Worm (Caenorhabditis elegans) whole organism, mixed stage, embryonic: ENCODE results near the gene cri-2.

Experiments used
- M03D4.4 ChIP-seq: sonication (generic microtip); optimal IDR thresholded peaks from 2 replicates; lab custom pipeline; 2017; ENCODE audit warnings: mild to moderate bottlenecking, missing genetic modification characterization, missing compliant biosample characterization
- bed-3 ChIP-seq: fragments of 200-800 bp; sonication (Bioruptor generic); optimal IDR thresholded peaks from 3 replicates; lab custom pipeline; 2018; ENCODE audit warnings: mild to moderate bottlenecking, missing genetic modification characterization, moderate library complexity, missing compliant biosample characterization
- blmp-1 ChIP-seq: fragments of 150-350 bp; optimal IDR thresholded peaks from 2 replicates; lab custom pipeline; 2014; ENCODE audit warnings: missing biosample characterization, missing genetic modification characterization
- ceh-43 ChIP-seq: fragments of 200-800 bp; sonication (Bioruptor generic); optimal IDR thresholded peaks from 2 replicates; lab custom pipeline; 2018; ENCODE audit warnings: mild to moderate bottlenecking, missing genetic modification characterization, moderate library complexity, missing compliant biosample characterization
- ceh-83 ChIP-seq: fragments of 200-800 bp; sonication (Bioruptor generic); optimal IDR thresholded peaks from 2 replicates; lab custom pipeline; 2018; ENCODE audit warnings: mild to moderate bottlenecking, missing genetic modification characterization, missing compliant biosample characterization
- ces-1 ChIP-seq: fragments of 150-350 bp; optimal IDR thresholded peaks from 2 replicates; lab custom pipeline; 2014; ENCODE audit warnings: missing biosample characterization, missing genetic modification reagents, missing genetic modification characterization
- cnd-1 ChIP-seq: fragments of 200-800 bp; sonication (Bioruptor generic); optimal IDR thresholded peaks from 2 replicates; lab custom pipeline; 2018; ENCODE audit warnings: mild to moderate bottlenecking, missing genetic modification characterization, missing compliant biosample characterization
- elt-1 ChIP-seq: sonication (generic microtip); optimal IDR thresholded peaks from 2 replicates; lab custom pipeline; 2017; ENCODE audit warnings: missing genetic modification characterization, mild to moderate bottlenecking, missing compliant biosample characterization, antibody characterized with exemption, moderate library complexity, borderline replicate concordance; ENCODE audit not compliant: insufficient read depth
- elt-3 ChIP-seq: fragments of 150-350 bp; optimal IDR thresholded peaks from 2 replicates; lab custom pipeline; 2014; ENCODE audit warnings: missing biosample characterization, missing genetic modification characterization
- ham-2 ChIP-seq: fragments of 200-800 bp; sonication (Bioruptor generic); optimal IDR thresholded peaks from 2 replicates; lab custom pipeline; 2018; ENCODE audit warnings: mild to moderate bottlenecking, missing genetic modification characterization, missing compliant biosample characterization
- lin-13 ChIP-seq: fragments of 150-350 bp; optimal IDR thresholded peaks from 2 replicates; lab custom pipeline; 2014; ENCODE audit warnings: missing biosample characterization, missing genetic modification characterization
- lin-32 ChIP-seq: fragments of 200-800 bp; sonication (Bioruptor generic); optimal IDR thresholded peaks from 2 replicates; lab custom pipeline; 2018; ENCODE audit warnings: mild to moderate bottlenecking, missing genetic modification characterization, missing compliant biosample characterization
- lsy-2 ChIP-seq: fragments of 150-350 bp; optimal IDR thresholded peaks from 2 replicates; lab custom pipeline; 2014; ENCODE audit warnings: missing biosample characterization, missing genetic modification characterization
- mab-5 ChIP-seq: fragments of 150-350 bp; optimal IDR thresholded peaks from 2 replicates; lab custom pipeline; 2014; ENCODE audit warnings: missing biosample characterization, missing genetic modification characterization
- mep-1 ChIP-seq: fragments of 150-350 bp; optimal IDR thresholded peaks from 2 replicates; lab custom pipeline; 2017; ENCODE audit warnings: missing biosample characterization, missing genetic modification reagents, missing genetic modification characterization, inconsistent platforms
- nhr-12 ChIP-seq: fragments of 150-350 bp; optimal IDR thresholded peaks from 2 replicates; lab custom pipeline; 2014; ENCODE audit warnings: missing biosample characterization, missing genetic modification characterization
- nhr-2 ChIP-seq: fragments of 150-350 bp; optimal IDR thresholded peaks from 2 replicates; lab custom pipeline; 2014; ENCODE audit warnings: missing biosample characterization, missing genetic modification characterization
- nhr-28 ChIP-seq: fragments of 150-350 bp; optimal IDR thresholded peaks from 2 replicates; lab custom pipeline; 2014; ENCODE audit warnings: missing biosample characterization, missing genetic modification characterization
- nhr-76 ChIP-seq: sonication (generic microtip); optimal IDR thresholded peaks from 2 replicates; lab custom pipeline; 2017; ENCODE audit warnings: missing biosample characterization, missing genetic modification characterization
- pha-4 ChIP-seq: fragments of 150-350 bp; optimal IDR thresholded peaks from 2 replicates; lab custom pipeline; 2018; ENCODE audit warnings: missing biosample characterization, missing genetic modification reagents, missing genetic modification characterization
- sem-2 ChIP-seq: fragments of 200-800 bp; sonication (Bioruptor generic); optimal IDR thresholded peaks from 2 replicates; lab custom pipeline; 2018; ENCODE audit warnings: mild to moderate bottlenecking, missing genetic modification characterization, missing compliant biosample characterization
- snpc-4 ChIP-seq: fragments of 150-350 bp; optimal IDR thresholded peaks from 2 replicates; lab custom pipeline; 2014; ENCODE audit warnings: missing biosample characterization, missing genetic modification characterization
- tbx-8 ChIP-seq: fragments of 200-800 bp; sonication (Bioruptor generic); optimal IDR thresholded peaks from 2 replicates; lab custom pipeline; 2018; ENCODE audit warnings: mild to moderate bottlenecking, missing genetic modification characterization, moderate library complexity, missing compliant biosample characterization
- unc-120 ChIP-seq: sonication (generic microtip); optimal IDR thresholded peaks from 2 replicates; lab custom pipeline; 2017; ENCODE audit warnings: missing genetic modification characterization, missing compliant biosample characterization; ENCODE audit not compliant: poor library complexity, severe bottlenecking
- unc-62 ChIP-seq: fragments of 150-350 bp; optimal IDR thresholded peaks from 2 replicates; lab custom pipeline; 2014; ENCODE audit warnings: missing biosample characterization, missing genetic modification reagents, missing genetic modification characterization
- zip-8 ChIP-seq: fragments of 150-350 bp; optimal IDR thresholded peaks from 2 replicates; lab custom pipeline; 2014; ENCODE audit warnings: missing biosample characterization, missing genetic modification characterization

The cri-2 gene

DNA sequence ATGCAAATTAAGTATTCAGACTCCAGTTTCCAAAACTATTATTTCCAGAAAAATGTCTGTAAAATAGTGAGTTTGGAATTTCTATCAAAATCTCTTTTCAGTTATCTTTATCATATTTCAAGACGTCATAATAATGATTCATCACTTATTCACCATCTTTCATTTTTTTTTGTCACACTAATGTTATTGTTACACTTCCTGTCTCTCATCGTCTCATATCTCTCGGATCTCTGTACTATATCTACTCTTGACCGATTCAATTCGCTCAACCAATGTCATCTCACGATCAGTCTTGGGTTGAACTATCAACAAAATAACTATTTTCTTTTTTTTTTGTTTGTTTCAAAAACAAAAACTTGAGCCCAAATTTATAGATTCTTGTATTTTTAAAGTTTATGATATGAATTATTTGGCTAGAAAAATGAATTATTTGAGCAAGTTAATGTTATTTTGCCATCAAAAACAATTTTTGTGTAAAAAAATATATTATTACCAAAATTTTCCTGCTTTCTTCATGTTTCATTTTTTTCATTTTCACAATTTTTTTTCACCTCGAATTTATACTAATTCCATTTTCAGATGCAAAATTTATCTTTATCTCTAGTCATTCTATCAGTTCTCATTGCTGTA is at the start of gene cri-2:
Gene cri-2, plus strand, starts transcription at position 580 of the 630 bp plus-strand sequence.
- peak; percentile 68 for TF ChIP-seq unc-62 (GFP tag; lab: Kevin White, UChicago)
- TF ChIP-seq pha-4 (tag; lab: Kevin White, UChicago), result no peak

DNA sequence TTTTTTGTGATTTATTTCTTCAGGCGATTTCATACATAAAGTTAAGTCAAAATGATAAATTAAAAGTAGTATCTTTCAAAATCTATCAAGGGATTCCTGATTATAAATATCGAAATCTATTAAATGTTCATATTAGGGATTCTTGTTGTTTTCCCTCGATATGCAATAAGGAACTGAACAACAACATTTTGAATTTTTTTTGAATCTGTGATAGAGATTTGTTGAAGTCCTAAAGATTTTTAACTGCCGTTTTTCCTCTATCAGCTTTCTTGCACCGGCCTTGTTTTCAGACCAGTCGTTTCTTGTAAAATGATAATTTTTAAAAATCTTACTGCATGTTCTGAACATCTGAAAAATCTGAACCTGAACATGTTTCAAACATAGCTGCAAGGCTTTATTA is 45.9 kb upstream of the cri-2 start:
- TF ChIP-seq sem-2 (GFP tag; lab: Kevin White, UChicago), result no peak
- no peak for TF ChIP-seq mep-1 (tag; lab: Kevin White, UChicago)
- no peak for TF ChIP-seq cnd-1 (tag; lab: Kevin White, UChicago)
- TF ChIP-seq lin-32 (GFP tag; lab: Kevin White, UChicago), result no peak
- TF ChIP-seq ceh-83 (GFP tag; lab: Kevin White, UChicago), result no peak
- no peak for TF ChIP-seq ces-1 (GFP tag; lab: Kevin White, UChicago)
- no peak for TF ChIP-seq bed-3 (GFP tag; lab: Kevin White, UChicago)
- no peak for TF ChIP-seq unc-120 (tag; lab: Kevin White, UChicago)
- TF ChIP-seq elt-3 (tag; lab: Kevin White, UChicago), result no peak
- no peak for TF ChIP-seq unc-62 (GFP tag; lab: Kevin White, UChicago)
- no peak for TF ChIP-seq tbx-8 (GFP tag; lab: Kevin White, UChicago)

DNA sequence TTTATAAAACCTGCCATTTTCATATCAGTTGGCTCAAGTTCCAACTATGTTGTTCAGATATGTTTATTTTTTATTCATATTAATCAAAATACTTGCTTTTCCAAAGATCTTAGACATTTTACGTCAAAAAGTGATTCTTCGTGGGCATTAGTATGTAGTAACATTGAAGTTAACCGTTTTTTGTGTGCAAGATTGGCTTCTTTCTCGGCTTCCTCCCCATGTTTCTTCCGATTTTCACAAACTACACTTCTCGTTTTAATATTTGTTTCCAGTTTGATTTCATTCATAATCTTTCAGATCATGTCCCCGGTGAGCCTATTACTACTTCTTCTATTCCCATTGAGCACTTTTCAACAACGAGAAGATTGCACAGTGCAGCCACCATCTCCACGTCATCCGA is 44.2 kb upstream of the cri-2 start, which contains the start of gene sul-2:
Gene sul-2, plus strand, starts transcription at position 301 of the 400 bp plus-strand sequence.
- no peak for TF ChIP-seq sem-2 (GFP tag; lab: Kevin White, UChicago)

DNA sequence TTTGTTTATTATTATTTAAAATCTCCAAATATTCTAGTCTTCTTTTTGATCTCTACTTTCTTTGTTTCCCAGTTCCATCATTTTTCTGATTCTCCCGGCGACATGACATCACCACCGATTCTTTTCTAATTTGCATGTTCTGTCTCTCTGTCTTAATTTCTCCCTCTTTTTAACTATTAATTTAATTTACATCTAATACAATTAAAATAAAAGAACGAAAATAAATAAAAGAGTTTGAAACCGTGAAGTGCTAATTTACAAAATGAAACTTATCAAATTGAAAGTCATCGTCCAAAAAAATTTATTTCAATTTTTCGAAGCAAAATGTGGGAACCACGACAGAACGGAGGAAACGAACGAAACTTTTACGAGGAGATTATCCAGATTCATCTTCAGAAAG is 42.0 kb upstream of the cri-2 start, which contains the start of gene F20D6.6:
Gene F20D6.6, plus strand, starts transcription at position 301 of the 400 bp plus-strand sequence.
- no peak for TF ChIP-seq snpc-4 (tag; lab: Kevin White, UChicago)
- TF ChIP-seq sem-2 (GFP tag; lab: Kevin White, UChicago), result no peak

DNA sequence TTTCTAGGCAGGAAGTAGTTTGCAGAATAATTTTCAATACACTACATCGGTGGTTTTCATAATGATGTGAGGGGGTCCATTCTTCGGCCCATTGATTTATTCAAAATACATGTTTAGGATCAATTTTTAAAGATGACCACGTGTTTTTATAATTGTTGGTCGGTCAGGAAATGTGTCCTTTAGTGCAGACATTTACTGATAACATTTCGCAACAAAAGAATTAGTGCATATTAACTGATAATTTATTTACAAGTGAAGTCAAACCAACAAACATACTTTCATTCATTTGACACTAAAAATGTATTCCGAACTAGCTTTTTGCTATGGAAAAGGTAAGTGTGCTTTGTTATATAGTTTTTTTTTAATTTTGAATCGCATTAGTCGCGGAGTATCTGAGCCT is 39.9 kb upstream of the cri-2 start, which contains the start of gene F20D6.5:
Gene F20D6.5, plus strand, starts transcription at position 259 of the 400 bp plus-strand sequence.
- no peak for TF ChIP-seq ces-1 (GFP tag; lab: Kevin White, UChicago)
- no peak for TF ChIP-seq bed-3 (GFP tag; lab: Kevin White, UChicago)
- no peak for TF ChIP-seq lsy-2
- TF ChIP-seq ceh-43 (GFP tag; lab: Kevin White, UChicago), result no peak
- TF ChIP-seq elt-1 (tag; lab: Kevin White, UChicago), result no peak
- TF ChIP-seq ham-2, result no peak
- TF ChIP-seq tbx-8 (GFP tag; lab: Kevin White, UChicago), result no peak
- TF ChIP-seq blmp-1, result no peak
- TF ChIP-seq sem-2 (GFP tag; lab: Kevin White, UChicago), result no peak
- no peak for TF ChIP-seq nhr-12 (tag; lab: Kevin White, UChicago)
- TF ChIP-seq M03D4.4, result no peak
- no peak for TF ChIP-seq nhr-28 (tag; lab: Kevin White, UChicago)
- no peak for TF ChIP-seq snpc-4 (tag; lab: Kevin White, UChicago)
- TF ChIP-seq mab-5 (tag; lab: Kevin White, UChicago), result no peak
- no peak for TF ChIP-seq mep-1 (tag; lab: Kevin White, UChicago)
- TF ChIP-seq cnd-1 (tag; lab: Kevin White, UChicago), result no peak
- TF ChIP-seq lin-13 (tag; lab: Kevin White, UChicago), result no peak
- TF ChIP-seq nhr-2 (tag; lab: Kevin White, UChicago), result no peak
- TF ChIP-seq, all 35 proteins: peak for 0

DNA sequence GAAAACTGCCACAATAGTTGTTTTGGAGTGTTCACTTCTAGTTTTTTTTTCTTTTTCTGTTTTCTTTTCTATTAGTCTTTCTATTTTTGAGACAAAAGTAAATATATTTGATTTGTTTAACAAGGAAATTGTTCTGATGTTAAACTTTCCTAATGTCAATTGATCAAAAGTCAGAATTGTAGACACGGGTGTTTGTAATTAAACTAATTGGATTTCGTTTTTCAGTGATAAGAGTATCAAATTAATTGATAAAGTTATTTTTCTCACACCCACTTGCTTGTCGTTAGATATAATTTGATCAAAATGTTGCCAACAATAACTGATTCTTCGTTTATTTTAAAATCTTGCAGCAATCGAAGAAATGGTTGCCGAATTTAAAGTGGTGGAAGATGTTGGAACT is 38.4 kb upstream of the cri-2 start:
- TF ChIP-seq snpc-4 (tag; lab: Kevin White, UChicago) (no peak), tbx-8 (GFP tag; lab: Kevin White, UChicago) (no peak), elt-3 (tag; lab: Kevin White, UChicago) (no peak), ceh-83 (GFP tag; lab: Kevin White, UChicago) (no peak), zip-8 (tag; lab: Kevin White, UChicago) (no peak), nhr-76 (tag; lab: Kevin White, UChicago) (no peak), M03D4.4 (no peak)
